Worm (Caenorhabditis elegans): ENCODE results near the gene dct-14.

DNA sequence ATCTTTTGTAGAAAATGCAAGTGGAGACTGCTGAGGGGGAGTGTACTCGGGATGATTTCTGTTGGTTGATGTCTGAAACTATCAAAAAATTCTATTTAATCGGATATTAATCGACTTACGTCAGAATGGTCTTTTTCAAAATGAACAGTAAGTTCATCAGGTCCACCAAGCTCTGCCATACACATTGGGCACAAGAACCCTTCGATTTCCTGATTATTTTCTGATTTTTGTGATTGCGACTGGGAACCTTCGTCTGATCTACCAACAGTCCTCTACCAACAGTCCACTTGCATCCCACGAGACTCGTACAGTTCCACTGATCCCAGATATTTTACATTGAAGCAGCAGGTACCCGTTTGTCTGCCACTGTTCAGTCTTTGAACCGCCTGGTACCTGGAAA lies 25.3 kb downstream of the dct-14 start:
- TF ChIP-seq ama-1 (optimal IDR thresholded peaks at IDR 0.05) (no peak), elt-3 (tag; optimal IDR thresholded peaks at IDR 0.05) (no peak), egl-27 (tag; optimal IDR thresholded peaks at IDR 0.05) (no peak), swsn-7 (tag; optimal IDR thresholded peaks at IDR 0.05) (no peak), ztf-11 (tag; optimal IDR thresholded peaks at IDR 0.05) (no peak), mdl-1 (tag; optimal IDR thresholded peaks at IDR 0.05) (no peak), ceh-82 (tag; optimal IDR thresholded peaks at IDR 0.05) (no peak), lin-15B (tag; optimal IDR thresholded peaks at IDR 0.05) (no peak), aly-2 (tag; optimal IDR thresholded peaks at IDR 0.05) (no peak), pag-3 (tag; optimal IDR thresholded peaks at IDR 0.05; ENCODE audit: borderline replicate concordance, insufficient read depth) (no peak), pqm-1 (tag; optimal IDR thresholded peaks at IDR 0.05) (no peak), nhr-28 (tag; optimal IDR thresholded peaks at IDR 0.05) (no peak), ces-1 (GFP tag; optimal IDR thresholded peaks at IDR 0.05) (no peak)

Measured in whole organism, L1 larva.